Fruit fly (Drosophila melanogaster) whole organism, embryonic: Measurements from ENCODE around the gene Pex14.

Experiments used
- Asciz ChIP-seq: fragments of 200-800 bp; sonication (Bioruptor generic); optimal IDR thresholded peaks from 2 replicates; lab custom pipeline; 2017; ENCODE audit warnings: missing biosample characterization, mild to moderate bottlenecking, missing genetic modification characterization, missing genetic modification reagents
- CG10209 ChIP-seq: fragments of 200-800 bp; sonication (Bioruptor generic); optimal IDR thresholded peaks from 3 replicates; lab custom pipeline; 2017; ENCODE audit warnings: missing biosample characterization, mild to moderate bottlenecking, missing genetic modification characterization, missing genetic modification reagents
- CG1024 ChIP-seq: fragments of 200-800 bp; sonication (Bioruptor generic); IDR thresholded peaks from 2 replicates; pipeline ENCODE4 v1.3.6; 2022; ENCODE audit warnings: missing biosample characterization, missing genetic modification characterization
- CG10366 ChIP-seq: fragments of 200-800 bp; sonication (Bioruptor generic); IDR thresholded peaks from 2 replicates; pipeline ENCODE4 v1.3.6; 2022; ENCODE audit warnings: missing biosample characterization, missing genetic modification characterization
- CG10959 ChIP-seq: fragments of 200-800 bp; sonication (Bioruptor generic); IDR thresholded peaks from 2 replicates; pipeline ENCODE4 v1.3.6; 2022; ENCODE audit warnings: missing biosample characterization, missing genetic modification characterization
- CG11723 ChIP-seq: fragments of 200-800 bp; sonication (Bioruptor generic); optimal IDR thresholded peaks from 2 replicates; lab custom pipeline; 2017; ENCODE audit warnings: missing biosample characterization, mild to moderate bottlenecking, missing genetic modification characterization
- CG12942 ChIP-seq: fragments of 200-800 bp; sonication (Bioruptor generic); optimal IDR thresholded peaks from 3 replicates; lab custom pipeline; 2016; ENCODE audit warnings: missing biosample characterization, missing genetic modification characterization
- CG13775 ChIP-seq: fragments of 200-800 bp; sonication (Bioruptor generic); optimal IDR thresholded peaks from 3 replicates; lab custom pipeline; 2017; ENCODE audit warnings: missing biosample characterization, mild to moderate bottlenecking, missing genetic modification characterization
- CG15073 ChIP-seq: fragments of 200-800 bp; sonication (Bioruptor generic); optimal IDR thresholded peaks from 2 replicates; lab custom pipeline; 2016; ENCODE audit warnings: missing biosample characterization, missing genetic modification characterization
- CG15269 ChIP-seq: fragments of 200-800 bp; sonication (Bioruptor generic); optimal IDR thresholded peaks from 2 replicates; lab custom pipeline; 2018; ENCODE audit warnings: missing biosample characterization, mild to moderate bottlenecking, missing genetic modification characterization, moderate library complexity
- CG15601 ChIP-seq: fragments of 200-800 bp; sonication (Bioruptor generic); optimal IDR thresholded peaks from 3 replicates; lab custom pipeline; 2019; ENCODE audit warnings: missing biosample characterization, mild to moderate bottlenecking, missing genetic modification characterization, moderate library complexity
- CG18599 ChIP-seq: fragments of 200-800 bp; sonication (Bioruptor generic); optimal IDR thresholded peaks from 3 replicates; lab custom pipeline; 2017; ENCODE audit warnings: missing biosample characterization, missing genetic modification characterization, mild to moderate bottlenecking, moderate library complexity, missing genetic modification reagents
- CG2116 ChIP-seq: fragments of 200-800 bp; sonication (Bioruptor generic); optimal IDR thresholded peaks from 3 replicates; lab custom pipeline; 2018; ENCODE audit warnings: missing biosample characterization, mild to moderate bottlenecking, missing genetic modification characterization
- CG32532 ChIP-seq: fragments of 200-800 bp; sonication (Bioruptor generic); IDR thresholded peaks from 2 replicates; pipeline ENCODE4 v1.3.6; 2022; ENCODE audit warnings: missing biosample characterization, missing genetic modification characterization
- CG33213 ChIP-seq: fragments of 200-800 bp; sonication (Bioruptor generic); optimal IDR thresholded peaks from 3 replicates; lab custom pipeline; 2016; ENCODE audit warnings: missing biosample characterization, missing genetic modification characterization
- CG3407 ChIP-seq: fragments of 200-800 bp; sonication (Bioruptor generic); optimal IDR thresholded peaks from 2 replicates; lab custom pipeline; 2018; ENCODE audit warnings: missing biosample characterization, mild to moderate bottlenecking, missing genetic modification characterization
- CG34376 ChIP-seq: fragments of 200-800 bp; sonication (Bioruptor generic); optimal IDR thresholded peaks from 2 replicates; lab custom pipeline; 2018; ENCODE audit warnings: missing biosample characterization, mild to moderate bottlenecking, missing genetic modification characterization
- CG34422 ChIP-seq: fragments of 200-800 bp; sonication (Bioruptor generic); IDR thresholded peaks from 3 replicates; pipeline ENCODE4 v1.3.6; 2022; ENCODE audit warnings: missing biosample characterization, missing genetic modification characterization
- CG4282 ChIP-seq: fragments of 200-800 bp; sonication (Bioruptor generic); optimal IDR thresholded peaks from 2 replicates; lab custom pipeline; 2016; ENCODE audit warnings: missing biosample characterization, missing genetic modification characterization
- CG43689 ChIP-seq: fragments of 200-800 bp; sonication (Bioruptor generic); IDR thresholded peaks from 2 replicates; pipeline ENCODE4 v1.3.6; 2022; ENCODE audit warnings: missing biosample characterization, missing genetic modification characterization
- CG5245 ChIP-seq: fragments of 200-800 bp; sonication (Bioruptor generic); optimal IDR thresholded peaks from 3 replicates; lab custom pipeline; 2016; ENCODE audit warnings: missing biosample characterization, missing genetic modification characterization
- CG9437 ChIP-seq: fragments of 200-800 bp; sonication (Bioruptor generic); optimal IDR thresholded peaks from 2 replicates; lab custom pipeline; 2018; ENCODE audit warnings: missing biosample characterization, mild to moderate bottlenecking, missing genetic modification characterization
- Chrac-16 ChIP-seq: fragments of 200-800 bp; sonication (Bioruptor generic); optimal IDR thresholded peaks from 3 replicates; lab custom pipeline; 2016; ENCODE audit warnings: missing biosample characterization, missing genetic modification characterization
- Dad ChIP-seq: fragments of 200-800 bp; sonication (Bioruptor generic); optimal IDR thresholded peaks from 3 replicates; lab custom pipeline; 2016; ENCODE audit warnings: missing biosample characterization, missing genetic modification characterization
- Dll ChIP-seq: fragments of 200-800 bp; sonication (Bioruptor generic); IDR thresholded peaks from 4 replicates; pipeline ENCODE4 v1.3.6; 2022; ENCODE audit warnings: missing biosample characterization, missing genetic modification characterization; ENCODE audit not compliant: partially characterized antibody
- Dref ChIP-seq: fragments of 200-800 bp; sonication (Bioruptor generic); IDR thresholded peaks from 2 replicates; pipeline ENCODE4 v1.3.6; 2022; ENCODE audit warnings: missing biosample characterization, missing genetic modification characterization
- Eip74EF ChIP-seq, 2 experiments: fragments of 200-800 bp in 1 of 2; fragments of >200 bp in 1 of 2; sonication (Bioruptor generic) in 1 of 2; optimal IDR thresholded peaks; 2 replicates each; lab custom pipeline; 2017 to 2019; ENCODE audit warnings: missing biosample characterization in 2 of 2, missing genetic modification characterization in 2 of 2, mild to moderate bottlenecking in 1 of 2, moderate library complexity in 1 of 2
- Hsf ChIP-seq: fragments of 200-800 bp; sonication (Bioruptor generic); optimal IDR thresholded peaks from 3 replicates; lab custom pipeline; 2016; ENCODE audit warnings: missing biosample characterization, missing genetic modification characterization
- Kr ChIP-seq: fragments of 200-800 bp; sonication (Bioruptor generic); optimal IDR thresholded peaks from 2 replicates; lab custom pipeline; 2017; ENCODE audit warnings: missing biosample characterization, mild to moderate bottlenecking, missing genetic modification characterization
- Mes4 ChIP-seq: fragments of 200-800 bp; sonication (Bioruptor generic); optimal IDR thresholded peaks from 2 replicates; lab custom pipeline; 2016; ENCODE audit warnings: missing biosample characterization, missing genetic modification characterization
- NC2α ChIP-seq: fragments of 200-800 bp; sonication (Bioruptor generic); optimal IDR thresholded peaks from 2 replicates; lab custom pipeline; 2016; ENCODE audit warnings: missing biosample characterization, missing genetic modification characterization
- Optix ChIP-seq: fragments of 200-800 bp; sonication (Bioruptor generic); IDR thresholded peaks from 3 replicates; pipeline ENCODE4 v1.3.6; 2022; ENCODE audit warnings: missing biosample characterization, missing genetic modification characterization
- Sox100B ChIP-seq: fragments of 200-800 bp; sonication (Bioruptor generic); optimal IDR thresholded peaks from 3 replicates; lab custom pipeline; 2018; ENCODE audit warnings: missing biosample characterization, mild to moderate bottlenecking, missing genetic modification characterization
- Trl ChIP-seq, 3 experiments: fragments of >200 bp in 2 of 3; fragments of 200-800 bp in 1 of 3; sonication (Bioruptor generic) in 1 of 3; optimal IDR thresholded peaks; 2 replicates in 1 of 3; 3 replicates in 2 of 3; lab custom pipeline; 2016 to 2017; ENCODE audit warnings: missing biosample characterization in 1 of 3, missing genetic modification characterization in 1 of 3
- eve ChIP-seq, 2 experiments: fragments of >200 bp; optimal IDR thresholded peaks; 2 replicates each; lab custom pipeline; 2017; ENCODE audit warnings: missing biosample characterization in 2 of 2, missing genetic modification characterization in 2 of 2
- fu2 ChIP-seq: fragments of 200-800 bp; sonication (Bioruptor generic); optimal IDR thresholded peaks from 2 replicates; lab custom pipeline; 2016; ENCODE audit warnings: missing biosample characterization, missing genetic modification characterization
- gt ChIP-seq: fragments of 200-800 bp; sonication (Bioruptor generic); IDR thresholded peaks from 2 replicates; pipeline ENCODE4 v1.3.6; 2022; ENCODE audit warnings: missing biosample characterization, missing genetic modification characterization
- hth ChIP-seq: fragments of >200 bp; optimal IDR thresholded peaks from 2 replicates; lab custom pipeline; 2017; ENCODE audit warnings: inconsistent platforms
- kah ChIP-seq: fragments of 200-800 bp; sonication (Bioruptor generic); optimal IDR thresholded peaks from 2 replicates; lab custom pipeline; 2018; ENCODE audit warnings: missing biosample characterization, mild to moderate bottlenecking, missing genetic modification characterization
- knrl ChIP-seq: fragments of 200-800 bp; sonication (Bioruptor generic); IDR thresholded peaks from 3 replicates; pipeline ENCODE4 v1.3.6; 2022; ENCODE audit warnings: missing biosample characterization, missing genetic modification characterization; ENCODE audit not compliant: partially characterized antibody
- lmd ChIP-seq: fragments of 200-800 bp; sonication (Bioruptor generic); IDR thresholded peaks from 2 replicates; pipeline ENCODE4 v1.3.6; 2022; ENCODE audit warnings: missing biosample characterization, missing genetic modification characterization
- maf-S ChIP-seq: fragments of 200-800 bp; sonication (Bioruptor generic); optimal IDR thresholded peaks from 2 replicates; lab custom pipeline; 2016; ENCODE audit warnings: missing biosample characterization, missing genetic modification characterization
- phol ChIP-seq: fragments of 200-800 bp; sonication (Bioruptor generic); optimal IDR thresholded peaks from 3 replicates; lab custom pipeline; 2018; ENCODE audit warnings: missing biosample characterization, mild to moderate bottlenecking, missing genetic modification characterization, moderate library complexity
- pum ChIP-seq: fragments of 200-800 bp; sonication (Bioruptor generic); optimal IDR thresholded peaks from 2 replicates; lab custom pipeline; 2016; ENCODE audit warnings: missing biosample characterization, missing genetic modification characterization
- ro ChIP-seq: fragments of 200-800 bp; sonication (Bioruptor generic); IDR thresholded peaks from 2 replicates; pipeline ENCODE4 v1.3.6; 2022; ENCODE audit warnings: missing biosample characterization, missing genetic modification characterization
- schlank ChIP-seq: fragments of 200-800 bp; sonication (Bioruptor generic); optimal IDR thresholded peaks from 2 replicates; lab custom pipeline; 2018; ENCODE audit warnings: missing biosample characterization, mild to moderate bottlenecking, missing genetic modification characterization
- sens-2 ChIP-seq: fragments of 200-800 bp; sonication (Bioruptor generic); IDR thresholded peaks from 2 replicates; pipeline ENCODE4 v1.3.6; 2022; ENCODE audit warnings: missing biosample characterization, missing genetic modification characterization
- sima ChIP-seq: fragments of 200-800 bp; sonication (Bioruptor generic); optimal IDR thresholded peaks from 2 replicates; lab custom pipeline; 2016; ENCODE audit warnings: missing biosample characterization, missing genetic modification characterization
- stwl ChIP-seq: fragments of 200-800 bp; sonication (Bioruptor generic); optimal IDR thresholded peaks from 3 replicates; lab custom pipeline; 2018; ENCODE audit warnings: missing biosample characterization, mild to moderate bottlenecking, missing genetic modification characterization, moderate library complexity

The Pex14 gene

DNA sequence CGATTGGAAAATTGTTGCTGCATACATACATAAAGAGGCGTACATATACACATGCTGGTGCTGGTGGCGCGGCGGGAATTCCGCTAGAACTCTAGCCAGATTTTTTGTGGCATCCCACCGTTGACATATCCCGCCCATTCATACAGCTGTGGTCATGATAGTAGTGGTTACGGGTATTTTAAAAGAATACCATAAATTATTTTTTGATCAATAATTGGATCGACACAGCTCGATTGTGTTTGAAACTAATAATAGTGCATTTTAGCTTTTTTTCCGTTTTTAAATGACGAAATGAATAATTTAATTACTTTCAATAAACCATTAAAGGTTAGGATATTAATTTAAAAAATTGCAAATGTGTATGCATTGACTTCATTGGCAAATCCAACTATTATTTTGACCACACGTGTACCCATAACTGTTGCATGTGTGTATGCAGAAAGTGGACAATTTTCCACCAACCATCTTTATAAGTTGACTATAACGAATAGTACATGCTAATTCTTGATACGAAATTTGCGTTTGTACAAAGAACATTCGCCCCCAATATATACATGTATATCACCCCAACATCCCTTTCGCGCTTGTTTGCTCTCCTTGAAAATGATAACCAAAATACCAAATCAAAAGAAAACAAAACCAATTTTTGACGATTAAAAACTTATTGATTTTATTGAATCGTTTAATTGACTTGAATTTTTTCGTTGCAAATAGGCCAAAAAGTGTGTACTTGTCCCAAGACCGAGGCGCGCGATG is 6.5 kb upstream of the Pex14 start (continued):
- TF ChIP-seq CG10209 (GFP tag; lab: Kevin White, UChicago) (peak; percentile 77), CG5245 (GFP tag; lab: Kevin White, UChicago) (peak; percentile 76), CG32532 (peak; percentile 89), Dref (no peak), CG34376 (GFP tag; lab: Kevin White, UChicago) (peak; percentile 43), pum (GFP tag; lab: Kevin White, UChicago) (peak; percentile 51), NC2α (peak; percentile 35), Asciz (GFP tag; lab: Kevin White, UChicago) (peak; percentile 76), Trl (optimal IDR thresholded peaks at IDR 0.05; lab: Kevin White, UChicago) (no peak), Trl (GFP tag; optimal IDR thresholded peaks at IDR 0.05; lab: Kevin White, UChicago) (peak; percentile 66), schlank (tag; lab: Kevin White, UChicago) (peak; percentile 50), CG33213 (GFP tag; lab: Kevin White, UChicago) (peak; percentile 63), fu2 (GFP tag; lab: Kevin White, UChicago) (peak; percentile 2), Sox100B (no peak), CG11723 (GFP tag; lab: Kevin White, UChicago) (peak; percentile 4), Mes4 (GFP tag; lab: Kevin White, UChicago) (peak; percentile 24), Hsf (GFP tag; lab: Kevin White, UChicago) (peak; percentile 81), stwl (peak; percentile 23), eve (GFP tag; optimal IDR thresholded peaks at IDR 0.05; lab: Kevin White, UChicago) (no peak), gt (GFP tag; lab: Robert Waterston, UW) (no peak), hth (lab: Kevin White, UChicago) (no peak), Dll (GFP tag; lab: Robert Waterston, UW) (no peak), CG12942 (GFP tag; lab: Kevin White, UChicago) (peak; percentile 64), CG4282 (GFP tag; lab: Kevin White, UChicago) (no peak), CG15601 (tag; lab: Kevin White, UChicago) (peak; percentile 55), lmd (GFP tag; lab: Robert Waterston, UW) (peak; percentile 76), CG3407 (peak; percentile 48), CG9437 (GFP tag; lab: Kevin White, UChicago) (peak; percentile 39), Kr (GFP tag; lab: Kevin White, UChicago) (no peak), sima (GFP tag; lab: Kevin White, UChicago) (no peak), CG15073 (GFP tag; lab: Kevin White, UChicago) (no peak), ro (0 out of 2 replicates have a peak, but pooled peaks have one; percentile 32), knrl (no peak), CG15269 (tag; lab: Kevin White, UChicago) (peak; percentile 78), Eip74EF (GFP tag; optimal IDR thresholded peaks at IDR 0.05; lab: Kevin White, UChicago) (peak in 1 of 2 experiments; percentile 75), kah (GFP tag; lab: Kevin White, UChicago) (peak; percentile 19), sens-2 (GFP tag; lab: Robert Waterston, UW) (peak; percentile 58), Chrac-16 (GFP tag; lab: Kevin White, UChicago) (peak; percentile 73), Optix (GFP tag; lab: Robert Waterston, UW) (0 out of 3 replicates have a peak, but pooled peaks have one; percentile 44), CG10366 (peak; percentile 80), CG43689 (GFP tag; lab: Robert Waterston, UW) (no peak), CG18599 (peak; percentile 81), Dad (GFP tag; lab: Kevin White, UChicago) (peak; percentile 69), maf-S (GFP tag; lab: Kevin White, UChicago) (peak; percentile 65), CG1024 (GFP tag; lab: Robert Waterston, UW) (peak; percentile 52), phol (tag; lab: Kevin White, UChicago) (no peak), CG10959 (GFP tag; lab: Robert Waterston, UW) (peak; percentile 65), CG13775 (peak; percentile 75), CG34422 (GFP tag; lab: Robert Waterston, UW) (peak; percentile 87), CG2116 (peak; percentile 72)
